Fruit fly (Drosophila melanogaster) whole organism, embryonic: ENCODE data around the gene CG10333.

Source experiments
- Bdp1 ChIP-seq: fragments of 200-800 bp; sonication (Bioruptor generic); optimal IDR thresholded peaks from 3 replicates; lab custom pipeline; 2016; ENCODE audit warnings: missing biosample characterization, missing genetic modification characterization
- CG10431 ChIP-seq: fragments of 200-800 bp; sonication (Bioruptor generic); optimal IDR thresholded peaks from 3 replicates; lab custom pipeline; 2018; ENCODE audit warnings: missing biosample characterization, mild to moderate bottlenecking, missing genetic modification characterization
- CG12236 ChIP-seq: fragments of 200-800 bp; sonication (Bioruptor generic); optimal IDR thresholded peaks from 2 replicates; lab custom pipeline; 2016; ENCODE audit warnings: missing biosample characterization, missing genetic modification characterization
- CG14014 ChIP-seq: fragments of 200-800 bp; sonication (Bioruptor generic); IDR thresholded peaks from 2 replicates; pipeline ENCODE4 v1.3.6; 2022; ENCODE audit warnings: missing biosample characterization, missing genetic modification characterization
- CG15696 ChIP-seq: fragments of 200-800 bp; sonication (Bioruptor generic); optimal IDR thresholded peaks from 2 replicates; lab custom pipeline; 2019; ENCODE audit warnings: missing biosample characterization, mild to moderate bottlenecking, missing genetic modification characterization, moderate library complexity
- CG16815 ChIP-seq: fragments of 200-800 bp; sonication (Bioruptor generic); optimal IDR thresholded peaks from 3 replicates; lab custom pipeline; 2017; ENCODE audit warnings: missing biosample characterization, mild to moderate bottlenecking, missing genetic modification characterization
- CG17612 ChIP-seq: fragments of 200-800 bp; sonication (Bioruptor generic); IDR thresholded peaks from 2 replicates; pipeline ENCODE4 v1.3.6; 2022; ENCODE audit warnings: missing biosample characterization, missing genetic modification characterization
- CG17829 ChIP-seq: fragments of 200-800 bp; optimal IDR thresholded peaks from 2 replicates; lab custom pipeline; 2019; ENCODE audit warnings: missing biosample characterization, mild to moderate bottlenecking, missing genetic modification characterization, moderate library complexity
- CG17912 ChIP-seq: fragments of 200-800 bp; sonication (Bioruptor generic); optimal IDR thresholded peaks from 2 replicates; lab custom pipeline; 2018; ENCODE audit warnings: missing biosample characterization, mild to moderate bottlenecking, missing genetic modification characterization
- CG2129 ChIP-seq: fragments of 200-800 bp; sonication (Bioruptor generic); IDR thresholded peaks from 2 replicates; pipeline ENCODE4 v1.3.6; 2022; ENCODE audit warnings: missing biosample characterization, missing genetic modification characterization; ENCODE audit not compliant: partially characterized antibody
- CG2199 ChIP-seq: fragments of 200-800 bp; sonication (Bioruptor generic); IDR thresholded peaks from 3 replicates; pipeline ENCODE4 v1.3.6; 2022; ENCODE audit warnings: missing biosample characterization, missing genetic modification characterization
- CG32772 ChIP-seq: fragments of 200-800 bp; sonication (Bioruptor generic); IDR thresholded peaks from 2 replicates; pipeline ENCODE4 v1.3.6; 2022; ENCODE audit warnings: missing biosample characterization, missing genetic modification characterization
- CG33557 ChIP-seq: fragments of 200-800 bp; sonication (Bioruptor generic); optimal IDR thresholded peaks from 2 replicates; lab custom pipeline; 2019; ENCODE audit warnings: missing biosample characterization, mild to moderate bottlenecking, missing genetic modification characterization, moderate library complexity
- CG3838 ChIP-seq: fragments of 200-800 bp; sonication (Bioruptor generic); optimal IDR thresholded peaks from 3 replicates; lab custom pipeline; 2016; ENCODE audit warnings: missing biosample characterization, missing genetic modification characterization
- CG4282 ChIP-seq: fragments of 200-800 bp; sonication (Bioruptor generic); optimal IDR thresholded peaks from 2 replicates; lab custom pipeline; 2016; ENCODE audit warnings: missing biosample characterization, missing genetic modification characterization
- CG4730 ChIP-seq: fragments of 200-800 bp; sonication (Bioruptor generic); IDR thresholded peaks from 2 replicates; pipeline ENCODE4 v1.3.6; 2022; ENCODE audit warnings: missing biosample characterization, missing genetic modification characterization
- CG6765 ChIP-seq: fragments of 200-800 bp; sonication (Bioruptor generic); optimal IDR thresholded peaks from 3 replicates; lab custom pipeline; 2017; ENCODE audit warnings: missing biosample characterization, mild to moderate bottlenecking, missing genetic modification characterization
- CG7987 ChIP-seq: fragments of 200-800 bp; sonication (Bioruptor generic); optimal IDR thresholded peaks from 2 replicates; lab custom pipeline; 2018; ENCODE audit warnings: missing biosample characterization, mild to moderate bottlenecking, missing genetic modification characterization, moderate library complexity
- CG9215 ChIP-seq: fragments of 200-800 bp; sonication (Bioruptor generic); IDR thresholded peaks from 2 replicates; pipeline ENCODE4 v1.3.6; 2022; ENCODE audit warnings: missing biosample characterization, missing genetic modification characterization
- CG9437 ChIP-seq: fragments of 200-800 bp; sonication (Bioruptor generic); optimal IDR thresholded peaks from 2 replicates; lab custom pipeline; 2018; ENCODE audit warnings: missing biosample characterization, mild to moderate bottlenecking, missing genetic modification characterization
- CG9727 ChIP-seq: fragments of 200-800 bp; sonication (Bioruptor generic); optimal IDR thresholded peaks from 3 replicates; lab custom pipeline; 2017; ENCODE audit warnings: missing biosample characterization, mild to moderate bottlenecking, missing genetic modification characterization
- CG9932 ChIP-seq: fragments of 200-800 bp; sonication (Bioruptor generic); IDR thresholded peaks from 2 replicates; pipeline ENCODE4 v1.3.6; 2022; ENCODE audit warnings: missing biosample characterization, missing genetic modification characterization
- Camta ChIP-seq: fragments of 200-800 bp; sonication (Bioruptor generic); optimal IDR thresholded peaks from 2 replicates; lab custom pipeline; 2016; ENCODE audit warnings: missing biosample characterization, missing genetic modification characterization
- CrebB ChIP-seq: fragments of 200-800 bp; sonication (Bioruptor generic); optimal IDR thresholded peaks from 3 replicates; lab custom pipeline; 2018; ENCODE audit warnings: missing biosample characterization, mild to moderate bottlenecking, missing genetic modification characterization
- Dip3 ChIP-seq: fragments of 200-800 bp; sonication (Bioruptor generic); optimal IDR thresholded peaks from 3 replicates; lab custom pipeline; 2016; ENCODE audit warnings: missing biosample characterization, missing genetic modification characterization
- Dll ChIP-seq: fragments of 200-800 bp; sonication (Bioruptor generic); IDR thresholded peaks from 4 replicates; pipeline ENCODE4 v1.3.6; 2022; ENCODE audit warnings: missing biosample characterization, missing genetic modification characterization; ENCODE audit not compliant: partially characterized antibody
- Doc3 ChIP-seq: fragments of 200-800 bp; sonication (Bioruptor generic); IDR thresholded peaks from 3 replicates; pipeline ENCODE4 v1.3.6; 2022; ENCODE audit warnings: missing biosample characterization, missing genetic modification characterization; ENCODE audit not compliant: partially characterized antibody
- E2f1 ChIP-seq: fragments of 200-800 bp; sonication (Bioruptor generic); IDR thresholded peaks from 2 replicates; pipeline ENCODE4 v1.3.6; 2022; ENCODE audit warnings: missing biosample characterization, missing genetic modification characterization
- H15 ChIP-seq: fragments of 200-800 bp; sonication (Bioruptor generic); IDR thresholded peaks from 3 replicates; pipeline ENCODE4 v1.3.6; 2022; ENCODE audit warnings: missing biosample characterization, missing genetic modification characterization
- HLH54F ChIP-seq: fragments of 200-800 bp; sonication (Bioruptor generic); optimal IDR thresholded peaks from 3 replicates; lab custom pipeline; 2016; ENCODE audit warnings: missing biosample characterization, missing genetic modification characterization
- HLHmδ ChIP-seq: fragments of 200-800 bp; sonication (Bioruptor generic); optimal IDR thresholded peaks from 2 replicates; lab custom pipeline; 2018; ENCODE audit warnings: missing biosample characterization, mild to moderate bottlenecking, missing genetic modification characterization, moderate library complexity
- Hr39 ChIP-seq: fragments of >200 bp; optimal IDR thresholded peaks from 2 replicates; lab custom pipeline; 2017
- Kr ChIP-seq: fragments of 200-800 bp; sonication (Bioruptor generic); optimal IDR thresholded peaks from 2 replicates; lab custom pipeline; 2017; ENCODE audit warnings: missing biosample characterization, mild to moderate bottlenecking, missing genetic modification characterization
- Lpt ChIP-seq: fragments of >200 bp; optimal IDR thresholded peaks from 2 replicates; lab custom pipeline; 2018; ENCODE audit warnings: missing biosample characterization, missing genetic modification characterization
- Myb ChIP-seq: fragments of 200-800 bp; sonication (Bioruptor generic); optimal IDR thresholded peaks from 2 replicates; lab custom pipeline; 2016; ENCODE audit warnings: missing biosample characterization, missing genetic modification characterization
- bbx ChIP-seq: fragments of 200-800 bp; sonication (Bioruptor generic); IDR thresholded peaks from 2 replicates; pipeline ENCODE4 v1.3.6; 2022; ENCODE audit warnings: missing biosample characterization, missing genetic modification characterization; ENCODE audit not compliant: partially characterized antibody
- chif ChIP-seq, 2 experiments: fragments of 200-800 bp; sonication (Bioruptor generic); optimal IDR thresholded peaks; 3 replicates each; lab custom pipeline; 2016; ENCODE audit warnings: missing biosample characterization in 2 of 2, missing genetic modification characterization in 2 of 2
- emc ChIP-seq: fragments of 200-800 bp; sonication (Bioruptor generic); optimal IDR thresholded peaks from 2 replicates; lab custom pipeline; 2016; ENCODE audit warnings: missing biosample characterization, missing genetic modification characterization
- fd96Cb ChIP-seq: fragments of 200-800 bp; sonication (Bioruptor generic); optimal IDR thresholded peaks from 2 replicates; lab custom pipeline; 2018; ENCODE audit warnings: missing biosample characterization, mild to moderate bottlenecking, missing genetic modification characterization, moderate library complexity
- grn ChIP-seq: fragments of 200-800 bp; sonication (Bioruptor generic); optimal IDR thresholded peaks from 3 replicates; lab custom pipeline; 2017; ENCODE audit warnings: missing biosample characterization, missing genetic modification characterization
- inv ChIP-seq: fragments of 200-800 bp; sonication (Bioruptor generic); IDR thresholded peaks from 2 replicates; pipeline ENCODE4 v1.3.6; 2022; ENCODE audit warnings: missing biosample characterization, missing genetic modification characterization; ENCODE audit not compliant: partially characterized antibody
- jigr1 ChIP-seq: fragments of 200-800 bp; sonication (Bioruptor generic); IDR thresholded peaks from 3 replicates; pipeline ENCODE4 v1.3.6; 2022; ENCODE audit warnings: missing biosample characterization, missing genetic modification characterization
- jumu ChIP-seq: fragments of 200-800 bp; sonication (Bioruptor generic); optimal IDR thresholded peaks from 3 replicates; lab custom pipeline; 2016; ENCODE audit warnings: missing biosample characterization, missing genetic modification characterization
- klu ChIP-seq: fragments of 200-800 bp; sonication (Bioruptor generic); IDR thresholded peaks from 2 replicates; pipeline ENCODE4 v1.3.6; 2022; ENCODE audit warnings: missing biosample characterization, missing genetic modification characterization
- mld ChIP-seq: fragments of 200-800 bp; sonication (Bioruptor generic); IDR thresholded peaks from 3 replicates; pipeline ENCODE4 v1.3.6; 2022; ENCODE audit warnings: missing biosample characterization, missing genetic modification characterization; ENCODE audit not compliant: partially characterized antibody
- nmo ChIP-seq: fragments of 200-800 bp; sonication (Bioruptor generic); optimal IDR thresholded peaks from 2 replicates; lab custom pipeline; 2018; ENCODE audit warnings: missing biosample characterization, mild to moderate bottlenecking, missing genetic modification characterization, moderate library complexity
- oc ChIP-seq: fragments of 200-800 bp; sonication (Bioruptor generic); optimal IDR thresholded peaks from 2 replicates; lab custom pipeline; 2018; ENCODE audit warnings: missing biosample characterization, mild to moderate bottlenecking, missing genetic modification characterization, moderate library complexity
- pan ChIP-seq, 4 experiments: fragments of >200 bp in 3 of 4; fragments of 200-800 bp in 1 of 4; sonication (Bioruptor generic) in 1 of 4; optimal IDR thresholded peaks in 3 of 4; IDR thresholded peaks in 1 of 4; 2 replicates each; pipeline versions ENCODE4 v1.3.6 to Lab custom; 2017 to 2022; ENCODE audit warnings: missing biosample characterization in 2 of 4, missing genetic modification characterization in 2 of 4, mixed read lengths in 1 of 4
- rib ChIP-seq: fragments of 200-800 bp; sonication (Bioruptor generic); IDR thresholded peaks from 2 replicates; pipeline ENCODE4 v1.3.6; 2022; ENCODE audit warnings: missing biosample characterization, missing genetic modification characterization
- sr ChIP-seq: fragments of 200-800 bp; sonication (Bioruptor generic); IDR thresholded peaks from 3 replicates; pipeline ENCODE4 v1.3.6; 2022; ENCODE audit warnings: missing biosample characterization, missing genetic modification characterization
- ttk ChIP-seq: fragments of 200-800 bp; sonication (Bioruptor generic); IDR thresholded peaks from 2 replicates; pipeline ENCODE4 v2.1.2; 2022; ENCODE audit warnings: missing biosample characterization, missing genetic modification characterization

Gene CG10333

DNA sequence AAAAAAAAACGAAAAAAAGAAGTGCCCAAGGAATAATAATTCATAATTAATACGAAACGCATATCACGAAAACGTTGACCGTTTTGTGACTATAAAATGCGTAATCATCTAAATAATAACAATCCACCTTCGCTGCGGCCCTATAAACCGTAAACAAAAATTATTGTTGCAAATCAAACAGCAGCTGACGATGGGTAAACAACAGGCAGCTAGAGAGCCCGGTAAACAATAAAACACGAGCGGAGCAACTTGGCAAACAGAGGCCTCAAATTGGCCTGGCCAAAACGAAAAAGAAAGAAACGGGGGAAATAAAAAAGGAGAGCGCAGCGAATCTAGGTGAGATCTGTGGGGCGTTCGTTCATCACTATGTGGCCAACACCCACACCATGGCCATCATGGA is 39.1 kb upstream of the CG10333 start (continued):
- TF ChIP-seq oc (tag; lab: Kevin White, UChicago) (no peak), CG2129 (GFP tag; lab: Robert Waterston, UW) (no peak), emc (GFP tag; lab: Kevin White, UChicago) (peak; percentile 34), grn (GFP tag; lab: Kevin White, UChicago) (no peak), Dll (GFP tag; lab: Robert Waterston, UW) (no peak), CG33557 (GFP tag; lab: Kevin White, UChicago) (no peak), mld (GFP tag; lab: Robert Waterston, UW) (no peak), sr (GFP tag; lab: Robert Waterston, UW) (peak; percentile 71; the same call in 2 of the 3 replicates), H15 (GFP tag; lab: Robert Waterston, UW) (no peak), CG7987 (GFP tag; lab: Kevin White, UChicago) (peak; percentile 74), CG17612 (GFP tag; lab: Robert Waterston, UW) (no peak), Myb (GFP tag; lab: Kevin White, UChicago) (peak; percentile 29), HLH54F (peak; percentile 42), Dip3 (GFP tag; lab: Kevin White, UChicago) (peak; percentile 41), inv (GFP tag; lab: Robert Waterston, UW) (no peak), CG9437 (GFP tag; lab: Kevin White, UChicago) (no peak), nmo (GFP tag; lab: Kevin White, UChicago) (no peak), rib (GFP tag; lab: Robert Waterston, UW) (peak; percentile 23; the same call in 1 of the 2 replicates), CG16815 (GFP tag; lab: Kevin White, UChicago) (no peak), Kr (GFP tag; lab: Kevin White, UChicago) (no peak), fd96Cb (tag; lab: Kevin White, UChicago) (no peak), CG2199 (GFP tag; lab: Robert Waterston, UW) (no peak), CG15696 (tag; lab: Kevin White, UChicago) (no peak), CG10431 (GFP tag; lab: Kevin White, UChicago) (no peak), CG17829 (tag; lab: Kevin White, UChicago) (no peak), CG12236 (GFP tag; lab: Kevin White, UChicago) (peak; percentile 28), jumu (GFP tag; lab: Kevin White, UChicago) (no peak), bbx (GFP tag; lab: Robert Waterston, UW) (no peak), E2f1 (no peak), ttk (no peak), CrebB (tag; lab: Kevin White, UChicago) (peak; percentile 17), CG9727 (peak; percentile 6), Lpt (no peak), Hr39 (no peak), CG32772 (GFP tag; lab: Robert Waterston, UW) (no peak), CG4282 (GFP tag; lab: Kevin White, UChicago) (no peak), CG6765 (GFP tag; lab: Kevin White, UChicago) (peak; percentile 51), CG17912 (GFP tag; lab: Kevin White, UChicago) (peak; percentile 8), CG3838 (GFP tag; lab: Kevin White, UChicago) (no peak), CG9932 (GFP tag; lab: Robert Waterston, UW) (peak; percentile 47), jigr1 (GFP tag; lab: Robert Waterston, UW) (no peak), HLHmδ (no peak), chif (GFP tag; optimal IDR thresholded peaks at IDR 0.05; lab: Kevin White, UChicago) (peak in 1 of 2 experiments; percentile 30), CG14014 (GFP tag; lab: Robert Waterston, UW) (peak; percentile 59; the same call in 1 of the 2 replicates), Camta (GFP tag; lab: Kevin White, UChicago) (peak; percentile 31), pan (optimal IDR thresholded peaks at IDR 0.05; lab: Kevin White, UChicago) (no peak), pan (GFP tag; optimal IDR thresholded peaks at IDR 0.05 in 1 of 2, IDR thresholded peaks at IDR 0.05 in 1 of 2) (peak in 1 of 2 experiments; percentile 13), klu (GFP tag; lab: Robert Waterston, UW) (no peak), CG4730 (no peak), CG9215 (GFP tag; lab: Robert Waterston, UW) (no peak), Doc3 (GFP tag; lab: Robert Waterston, UW) (no peak), Bdp1 (GFP tag; lab: Kevin White, UChicago) (peak; percentile 8)
